Worm (Caenorhabditis elegans) whole organism, L1 larva: ENCODE results near the gene qns-1.

Source experiments
- C04F5.9 ChIP-seq: sonication (generic microtip); optimal IDR thresholded peaks from 2 replicates; lab custom pipeline; 2016; ENCODE audit warnings: missing genetic modification characterization, missing compliant biosample characterization
- C16A3.4 ChIP-seq: fragments of 150-350 bp; optimal IDR thresholded peaks from 2 replicates; lab custom pipeline; 2014; ENCODE audit warnings: missing biosample characterization, missing genetic modification characterization
- blmp-1 ChIP-seq: fragments of 150-350 bp; optimal IDR thresholded peaks from 2 replicates; lab custom pipeline; 2014; ENCODE audit warnings: missing biosample characterization, missing genetic modification characterization
- ceh-82 ChIP-seq, 3 experiments: fragments of 150-350 bp in 1 of 3; sonication (generic microtip) in 2 of 3; optimal IDR thresholded peaks; 2 replicates each; lab custom pipeline; 2014 to 2017; ENCODE audit warnings: missing biosample characterization in 3 of 3, missing genetic modification characterization in 3 of 3
- ceh-90 ChIP-seq: sonication (generic microtip); optimal IDR thresholded peaks from 2 replicates; lab custom pipeline; 2016; ENCODE audit warnings: missing genetic modification characterization, missing compliant biosample characterization
- ces-1 ChIP-seq: fragments of 150-350 bp; optimal IDR thresholded peaks from 2 replicates; lab custom pipeline; 2014; ENCODE audit warnings: missing biosample characterization, missing genetic modification reagents, missing genetic modification characterization
- dpl-1 ChIP-seq, 3 experiments: fragments of 150-350 bp in 2 of 3; sonication (generic microtip) in 1 of 3; optimal IDR thresholded peaks; 2 replicates each; lab custom pipeline; 2014 to 2017; ENCODE audit warnings: missing biosample characterization in 3 of 3, missing genetic modification characterization in 3 of 3, missing genetic modification reagents in 3 of 3
- dsc-1 ChIP-seq: sonication (generic microtip); optimal IDR thresholded peaks from 2 replicates; lab custom pipeline; 2016; ENCODE audit warnings: mild to moderate bottlenecking, missing genetic modification characterization, missing compliant biosample characterization
- efl-1 ChIP-seq, 4 experiments: fragments of 150-350 bp; optimal IDR thresholded peaks in 3 of 4; peaks in 1 of 4; 1 replicate in 1 of 4; 2 replicates in 3 of 4; lab custom pipeline; 2014; ENCODE audit warnings: missing biosample characterization in 2 of 4, missing genetic modification characterization in 2 of 4, missing genetic modification reagents in 2 of 4
- efl-3 ChIP-seq: fragments of 200-800 bp; sonication (Bioruptor generic); optimal IDR thresholded peaks from 2 replicates; lab custom pipeline; 2018; ENCODE audit warnings: mild to moderate bottlenecking, missing genetic modification characterization, missing compliant biosample characterization
- egl-13 ChIP-seq: sonication (generic microtip); optimal IDR thresholded peaks from 2 replicates; lab custom pipeline; 2016; ENCODE audit warnings: missing genotype, missing genetic modification reagents, missing genetic modification characterization, missing compliant biosample characterization
- elt-3 ChIP-seq, 6 experiments: fragments of 150-350 bp in 1 of 6; sonication (generic microtip); optimal IDR thresholded peaks; 2 replicates each; lab custom pipeline; 2017 to 2018; ENCODE audit warnings: missing biosample characterization in 6 of 6, missing genetic modification characterization in 6 of 6, inconsistent platforms in 1 of 6
- ets-5 ChIP-seq: fragments of 200-800 bp; sonication (Bioruptor generic); IDR thresholded peaks from 2 replicates; pipeline ENCODE4 v1.3.6; 2022; ENCODE audit warnings: missing genetic modification characterization, missing compliant biosample characterization
- fkh-10 ChIP-seq: sonication (generic microtip); optimal IDR thresholded peaks from 2 replicates; lab custom pipeline; 2017; ENCODE audit warnings: missing biosample characterization, missing genetic modification reagents, missing genetic modification characterization
- fkh-8 ChIP-seq: sonication (generic microtip); optimal IDR thresholded peaks from 2 replicates; lab custom pipeline; 2016; ENCODE audit warnings: mild to moderate bottlenecking, missing genetic modification characterization, missing compliant biosample characterization
- grh-1 ChIP-seq: fragments of 200-800 bp; sonication (Bioruptor generic); IDR thresholded peaks from 2 replicates; pipeline ENCODE4 v1.3.6; 2022; ENCODE audit warnings: missing genetic modification reagents, missing genetic modification characterization, missing compliant biosample characterization
- hpl-2 ChIP-seq: fragments of 150-350 bp; optimal IDR thresholded peaks from 2 replicates; lab custom pipeline; 2014; ENCODE audit warnings: missing biosample characterization, missing genetic modification reagents, missing genetic modification characterization
- lin-13 ChIP-seq: fragments of 150-350 bp; optimal IDR thresholded peaks from 2 replicates; lab custom pipeline; 2014; ENCODE audit warnings: missing biosample characterization, missing genetic modification reagents, missing genetic modification characterization
- lin-14 ChIP-seq: fragments of 200-800 bp; sonication (Bioruptor generic); optimal IDR thresholded peaks from 2 replicates; lab custom pipeline; 2018; ENCODE audit warnings: mild to moderate bottlenecking, missing genetic modification characterization, moderate library complexity, missing compliant biosample characterization
- lin-35 ChIP-seq, 2 experiments: fragments of 150-350 bp; optimal IDR thresholded peaks; 2 replicates each; lab custom pipeline; 2014; ENCODE audit warnings: missing biosample characterization in 2 of 2, missing genetic modification characterization in 2 of 2, missing genetic modification reagents in 2 of 2
- lir-3 ChIP-seq: sonication (generic microtip); optimal IDR thresholded peaks from 2 replicates; lab custom pipeline; 2016; ENCODE audit warnings: mild to moderate bottlenecking, missing genetic modification characterization, moderate library complexity, missing compliant biosample characterization; ENCODE audit not compliant: poor library complexity
- lsy-2 ChIP-seq, 2 experiments: fragments of 150-350 bp; optimal IDR thresholded peaks; 2 replicates each; lab custom pipeline; 2014; ENCODE audit warnings: missing biosample characterization in 2 of 2, missing genetic modification characterization in 2 of 2
- mab-9 ChIP-seq: fragments of 200-800 bp; sonication (Bioruptor generic); IDR thresholded peaks from 2 replicates; pipeline ENCODE4 v1.3.6; 2022; ENCODE audit warnings: missing genetic modification reagents, missing genetic modification characterization, missing compliant biosample characterization
- mep-1 ChIP-seq: fragments of 150-350 bp; optimal IDR thresholded peaks from 2 replicates; lab custom pipeline; 2014; ENCODE audit warnings: missing biosample characterization, missing genetic modification characterization
- nhr-12 ChIP-seq: sonication (generic microtip); optimal IDR thresholded peaks from 2 replicates; lab custom pipeline; 2017; ENCODE audit warnings: missing biosample characterization, missing genetic modification characterization
- nhr-19 ChIP-seq: fragments of 200-800 bp; sonication (Bioruptor generic); conservative IDR thresholded peaks from 2 replicates; pipeline ENCODE4 v1.3.6; 2022; ENCODE audit warnings: missing genetic modification characterization, missing compliant biosample characterization
- nhr-20 ChIP-seq: sonication (generic microtip); optimal IDR thresholded peaks from 2 replicates; lab custom pipeline; 2016; ENCODE audit warnings: mild to moderate bottlenecking, missing genetic modification characterization, missing compliant biosample characterization
- nhr-47 ChIP-seq: sonication (generic microtip); optimal IDR thresholded peaks from 2 replicates; lab custom pipeline; 2016; ENCODE audit warnings: mild to moderate bottlenecking, missing genetic modification characterization, moderate library complexity, missing compliant biosample characterization
- nhr-71 ChIP-seq: sonication (generic microtip); optimal IDR thresholded peaks from 2 replicates; lab custom pipeline; 2016; ENCODE audit warnings: mild to moderate bottlenecking, missing genetic modification characterization, moderate library complexity, missing compliant biosample characterization
- nhr-76 ChIP-seq: sonication (generic microtip); optimal IDR thresholded peaks from 2 replicates; lab custom pipeline; 2017; ENCODE audit warnings: missing biosample characterization, missing genetic modification characterization
- nhr-77 ChIP-seq: fragments of 150-350 bp; optimal IDR thresholded peaks from 2 replicates; lab custom pipeline; 2014; ENCODE audit warnings: missing biosample characterization, missing genetic modification characterization
- nhr-84 ChIP-seq: sonication (generic microtip); optimal IDR thresholded peaks from 2 replicates; lab custom pipeline; 2017; ENCODE audit warnings: missing biosample characterization, missing genetic modification characterization
- nhr-85 ChIP-seq: sonication (generic microtip); peaks from one replicate; lab custom pipeline; 2016; ENCODE audit warnings: missing genetic modification characterization, inconsistent platforms, missing compliant biosample characterization
- pax-3 ChIP-seq: fragments of 200-800 bp; sonication (Bioruptor generic); optimal IDR thresholded peaks from 2 replicates; lab custom pipeline; 2018; ENCODE audit warnings: mild to moderate bottlenecking, missing genetic modification characterization, moderate library complexity, missing compliant biosample characterization
- rnt-1 ChIP-seq: sonication (generic microtip); optimal IDR thresholded peaks from 2 replicates; lab custom pipeline; 2016; ENCODE audit warnings: mild to moderate bottlenecking, missing genetic modification characterization, moderate library complexity, missing compliant biosample characterization
- skn-1 ChIP-seq: fragments of 150-350 bp; optimal IDR thresholded peaks from 2 replicates; lab custom pipeline; 2014; ENCODE audit warnings: missing biosample characterization, missing genetic modification characterization
- snpc-4 ChIP-seq: fragments of 150-350 bp; optimal IDR thresholded peaks from 2 replicates; lab custom pipeline; 2014; ENCODE audit warnings: missing biosample characterization, missing genetic modification characterization
- snu-23 ChIP-seq: sonication (generic microtip); optimal IDR thresholded peaks from 2 replicates; lab custom pipeline; 2016; ENCODE audit warnings: missing genetic modification characterization, missing compliant biosample characterization
- sptf-1 ChIP-seq: fragments of 150-350 bp; optimal IDR thresholded peaks from 2 replicates; lab custom pipeline; 2014; ENCODE audit warnings: missing biosample characterization, missing genetic modification characterization
- swsn-7 ChIP-seq: sonication (generic microtip); optimal IDR thresholded peaks from 2 replicates; lab custom pipeline; 2016; ENCODE audit warnings: missing genetic modification characterization, missing compliant biosample characterization
- tbx-2 ChIP-seq: sonication (generic microtip); optimal IDR thresholded peaks from 2 replicates; lab custom pipeline; 2016; ENCODE audit warnings: missing genetic modification characterization, missing compliant biosample characterization
- tlp-1 ChIP-seq: fragments of 150-350 bp; optimal IDR thresholded peaks from 2 replicates; lab custom pipeline; 2014; ENCODE audit warnings: missing biosample characterization, missing genetic modification characterization
- unc-130 ChIP-seq: fragments of 150-350 bp; optimal IDR thresholded peaks from 2 replicates; lab custom pipeline; 2017; ENCODE audit warnings: missing biosample characterization, missing genetic modification characterization, inconsistent platforms
- xbp-1 ChIP-seq: sonication (generic microtip); optimal IDR thresholded peaks from 2 replicates; lab custom pipeline; 2016; ENCODE audit warnings: missing genetic modification characterization, missing compliant biosample characterization
- ztf-4 ChIP-seq: fragments of 150-350 bp; optimal IDR thresholded peaks from 2 replicates; lab custom pipeline; 2014; ENCODE audit warnings: missing biosample characterization, missing genetic modification characterization

qns-1 gene

ce11 chrIV:10243276-10243675 is 24.2 kb upstream of the qns-1 start, which contains the start of gene tkt-1 (continued):
- TF ChIP-seq unc-130 (tag; lab: Kevin White, UChicago): peak; percentile 15
- TF ChIP-seq, all 84 proteins: peak for 8

DNA sequence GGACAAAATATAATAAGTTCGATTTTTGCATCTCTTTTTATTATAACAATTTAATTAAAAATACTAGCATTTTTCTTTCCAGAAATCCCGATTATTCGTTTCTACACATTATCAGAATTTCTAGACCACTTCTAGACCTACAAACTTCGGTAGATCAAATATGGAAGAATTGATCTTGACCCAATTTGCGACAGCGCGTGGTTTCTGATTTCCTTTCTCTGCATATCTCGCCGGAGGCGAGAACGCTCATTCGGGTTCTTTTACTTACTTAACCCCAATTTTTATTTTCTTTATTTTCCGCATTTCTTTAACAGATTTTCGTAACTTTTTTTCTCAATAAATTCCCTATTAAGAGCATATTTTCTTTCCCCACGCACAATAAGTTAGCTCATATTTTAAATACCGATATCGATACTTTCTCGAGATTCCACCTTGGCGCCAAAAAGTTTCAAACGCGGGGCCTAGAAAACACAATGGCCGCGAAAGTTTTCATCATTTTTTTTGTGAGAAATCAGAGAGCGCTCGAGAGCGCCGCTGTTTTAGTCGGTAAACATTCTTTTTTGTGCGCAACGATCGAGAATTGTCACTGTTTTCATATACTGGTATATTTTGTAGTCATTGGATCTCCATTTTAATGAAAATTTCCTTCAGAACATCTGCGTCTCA is 23.5 kb upstream of the qns-1 start:
- TF ChIP-seq ztf-4 (tag; lab: Kevin White, UChicago) (no peak), unc-130 (tag; lab: Kevin White, UChicago) (peak; percentile 41), fkh-8 (tag; lab: Kevin White, UChicago) (no peak), nhr-47 (no peak), C04F5.9 (tag; lab: Kevin White, UChicago) (no peak), nhr-20 (peak; percentile 57), snpc-4 (no peak), efl-1 (optimal IDR thresholded peaks at IDR 0.05; lab: Kevin White, UChicago) (peak; percentile 83 to 92), efl-1 (GFP tag; optimal IDR thresholded peaks at IDR 0.05 in 1 of 2; lab: Kevin White, UChicago) (peak; percentile 86 to 98), nhr-84 (tag; lab: Kevin White, UChicago) (no peak), nhr-85 (tag; lab: Kevin White, UChicago) (peak; percentile 75), nhr-76 (no peak), lin-35 (GFP tag; optimal IDR thresholded peaks at IDR 0.05; lab: Kevin White, UChicago) (peak; percentile 81 to 91), nhr-77 (tag; lab: Kevin White, UChicago) (peak; percentile 11), mab-9 (GFP tag; lab: Robert Waterston, UW) (no peak), snu-23 (peak; percentile 45), egl-13 (tag; lab: Kevin White, UChicago) (no peak), elt-3 (tag; optimal IDR thresholded peaks at IDR 0.05; lab: Kevin White, UChicago) (peak in 1 of 6 experiments; percentile 7), skn-1 (tag; lab: Kevin White, UChicago) (peak; percentile 50), pax-3 (tag; lab: Kevin White, UChicago) (no peak), lin-13 (peak; percentile 4), ets-5 (GFP tag; lab: Robert Waterston, UW) (no peak), sptf-1 (tag; lab: Kevin White, UChicago) (no peak), xbp-1 (tag; lab: Kevin White, UChicago) (peak; percentile 8), mep-1 (peak; percentile 41), fkh-10 (GFP tag; lab: Kevin White, UChicago) (no peak), ceh-82 (tag; optimal IDR thresholded peaks at IDR 0.05; lab: Kevin White, UChicago) (no peak), nhr-19 (GFP tag; lab: Robert Waterston, UW) (0 out of 2 replicates have a peak, but pooled peaks have one; percentile 14), blmp-1 (tag; lab: Kevin White, UChicago) (peak; percentile 72), lin-14 (GFP tag; lab: Kevin White, UChicago) (peak; percentile 52), hpl-2 (no peak), nhr-12 (tag; lab: Kevin White, UChicago) (no peak), lsy-2 (tag; optimal IDR thresholded peaks at IDR 0.05; lab: Kevin White, UChicago) (peak in 1 of 2 experiments; percentile 55), tlp-1 (tag; lab: Kevin White, UChicago) (no peak), lir-3 (tag; lab: Kevin White, UChicago) (peak; percentile 40), C16A3.4 (peak; percentile 21), grh-1 (GFP tag; lab: Robert Waterston, UW) (no peak), dpl-1 (GFP tag; optimal IDR thresholded peaks at IDR 0.05; lab: Kevin White, UChicago) (peak; percentile 71 to 87 (median 85)), tbx-2 (tag; lab: Kevin White, UChicago) (peak; percentile 49), swsn-7 (tag; lab: Kevin White, UChicago) (peak; percentile 1), nhr-71 (tag; lab: Kevin White, UChicago) (peak; percentile 44), ces-1 (no peak), ceh-90 (peak; percentile 61), rnt-1 (tag; lab: Kevin White, UChicago) (peak; percentile 61), efl-3 (no peak), dsc-1 (tag; lab: Kevin White, UChicago) (no peak)
